Fruit fly (Drosophila melanogaster): ENCODE measurements around the gene tow.

tow gene

DNA sequence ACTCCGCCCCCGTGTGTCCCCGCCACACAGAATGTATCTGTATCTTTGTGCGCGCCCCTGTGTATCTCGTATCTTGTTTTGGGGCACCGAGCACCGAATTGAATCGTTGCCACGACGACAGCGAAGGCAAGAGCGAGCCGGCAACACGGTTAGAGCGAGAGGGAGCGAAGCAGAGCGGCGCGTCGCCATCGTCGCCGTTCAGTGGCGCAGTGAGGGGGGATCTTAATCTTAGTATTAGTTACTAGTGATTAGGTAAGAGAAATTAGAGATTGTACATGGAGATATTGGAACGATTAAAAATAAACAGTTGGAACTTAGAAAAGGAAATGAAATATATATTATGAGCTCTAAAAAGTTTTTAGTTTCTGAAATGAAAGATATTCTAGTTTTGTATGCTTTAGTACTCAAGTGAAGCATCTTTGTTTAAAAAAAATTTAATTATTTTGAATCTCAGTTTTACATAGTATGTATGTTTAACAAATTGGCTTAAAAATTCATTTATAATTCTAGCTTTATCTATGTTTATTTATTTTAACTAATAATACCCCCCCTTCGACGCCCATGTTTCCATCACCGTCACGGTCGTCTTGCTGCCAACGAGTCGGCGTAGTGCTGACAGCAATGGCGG, 46.4 kb downstream of the tow start (continued):
- peak; percentile 97 for TF ChIP-seq phol (tag; optimal IDR thresholded peaks at IDR 0.05)
- TF ChIP-seq CG10565 (GFP tag; optimal IDR thresholded peaks at IDR 0.05): peak; percentile 21
- TF ChIP-seq cg (GFP tag; optimal IDR thresholded peaks at IDR 0.05): no peak
- peak; percentile 46; the same call in 1 of the 2 replicates for TF ChIP-seq Awh (GFP tag; IDR thresholded peaks at IDR 0.05)
- TF ChIP-seq chm (GFP tag; IDR thresholded peaks at IDR 0.05): peak; percentile 15; the same call in 1 of the 2 replicates
- TF ChIP-seq CG13424 (tag; optimal IDR thresholded peaks at IDR 0.05): peak; percentile 94
- TF ChIP-seq wor (GFP tag; IDR thresholded peaks at IDR 0.05): peak; percentile 77
- TF ChIP-seq z (GFP tag; IDR thresholded peaks at IDR 0.05): no peak
- TF ChIP-seq CG3163 (GFP tag; optimal IDR thresholded peaks at IDR 0.05): no peak
- TF ChIP-seq wek (GFP tag; optimal IDR thresholded peaks at IDR 0.05): no peak
- TF ChIP-seq Bgb (GFP tag; IDR thresholded peaks at IDR 0.05; ENCODE audit: partially characterized antibody): no peak; the same call in 1 of the 2 replicates
- TF ChIP-seq D19B (GFP tag; optimal IDR thresholded peaks at IDR 0.05): peak; percentile 90
- TF ChIP-seq tna (GFP tag; IDR thresholded peaks at IDR 0.05; ENCODE audit: partially characterized antibody): no peak
- TF ChIP-seq CG33213 (GFP tag; optimal IDR thresholded peaks at IDR 0.05): no peak
- peak; percentile 72 for TF ChIP-seq Side (GFP tag; optimal IDR thresholded peaks at IDR 0.05)
- TF ChIP-seq mld (GFP tag; IDR thresholded peaks at IDR 0.05; ENCODE audit: partially characterized antibody): no peak
- TF ChIP-seq Vsx1 (GFP tag; optimal IDR thresholded peaks at IDR 0.05): peak; percentile 78
- TF ChIP-seq CG16863 (GFP tag; optimal IDR thresholded peaks at IDR 0.05): peak; percentile 64
- TF ChIP-seq Nf-YC (tag; optimal IDR thresholded peaks at IDR 0.05): peak; percentile 97
- peak; percentile 68 for TF ChIP-seq crol (GFP tag; IDR thresholded peaks at IDR 0.05)
- TF ChIP-seq stwl (tag; optimal IDR thresholded peaks at IDR 0.05): peak; percentile 23
- peak; percentile 65 for TF ChIP-seq ac (GFP tag; optimal IDR thresholded peaks at IDR 0.05)
- peak; percentile 86 for TF ChIP-seq CG15601 (tag; optimal IDR thresholded peaks at IDR 0.05)
- peak; percentile 94 for TF ChIP-seq CG18619 (GFP tag; optimal IDR thresholded peaks at IDR 0.05)
- peak in 1 of 2 experiments; percentile 90 for TF ChIP-seq eve (GFP tag; optimal IDR thresholded peaks at IDR 0.05)
- TF ChIP-seq CG17186 (GFP tag; optimal IDR thresholded peaks at IDR 0.05): peak; percentile 33
- TF ChIP-seq CG17568 (GFP tag; optimal IDR thresholded peaks at IDR 0.05): peak; percentile 24
- TF ChIP-seq CG4730 (GFP tag; IDR thresholded peaks at IDR 0.05): peak; percentile 79
- TF ChIP-seq CG11696 (GFP tag; IDR thresholded peaks at IDR 0.05): 0 out of 2 replicates have a peak, but pooled peaks have one; percentile 37
- TF ChIP-seq ssp (GFP tag; IDR thresholded peaks at IDR 0.05): peak; percentile 79; the same call in 1 of the 2 replicates
- peak; percentile 39 for TF ChIP-seq CG4854 (GFP tag; optimal IDR thresholded peaks at IDR 0.05)
- TF ChIP-seq al (GFP tag; IDR thresholded peaks at IDR 0.05): peak; percentile 86
- no peak for TF ChIP-seq Lpt (GFP tag; optimal IDR thresholded peaks at IDR 0.05)
- TF ChIP-seq CG8765 (GFP tag; IDR thresholded peaks at IDR 0.05): peak; percentile 32
- peak; percentile 74 for TF ChIP-seq Atf6 (GFP tag; IDR thresholded peaks at IDR 0.05)
- TF ChIP-seq CG13296 (GFP tag; optimal IDR thresholded peaks at IDR 0.05): peak; percentile 96
- TF ChIP-seq inv (GFP tag; IDR thresholded peaks at IDR 0.05; ENCODE audit: partially characterized antibody): no peak
- TF ChIP-seq CG6813 (GFP tag; optimal IDR thresholded peaks at IDR 0.05): peak; percentile 88
- no peak for TF ChIP-seq CG17912 (GFP tag; optimal IDR thresholded peaks at IDR 0.05)
- peak; percentile 89 for TF ChIP-seq caup (GFP tag; optimal IDR thresholded peaks at IDR 0.05; ENCODE audit: severe bottlenecking)
- TF ChIP-seq trh (GFP tag; optimal IDR thresholded peaks at IDR 0.05): peak; percentile 80
- TF ChIP-seq Blimp-1 (GFP tag; optimal IDR thresholded peaks at IDR 0.05): peak; percentile 89
- TF ChIP-seq CG34376 (GFP tag; optimal IDR thresholded peaks at IDR 0.05): peak; percentile 88
- no peak for TF ChIP-seq Mad (GFP tag; optimal IDR thresholded peaks at IDR 0.05)
- TF ChIP-seq amos (GFP tag; IDR thresholded peaks at IDR 0.05; ENCODE audit: partially characterized antibody): no peak
- TF ChIP-seq Abd-B (GFP tag; optimal IDR thresholded peaks at IDR 0.05): peak; percentile 95
- TF ChIP-seq CG8281 (tag; optimal IDR thresholded peaks at IDR 0.05): peak; percentile 81
- TF ChIP-seq ham (GFP tag; IDR thresholded peaks at IDR 0.05): no peak
